Worm (Caenorhabditis elegans) whole organism, young adult: ENCODE results near the gene nlp-19.

ENCODE experiments used
- F49E8.2 ChIP-seq: sonication (generic microtip); optimal IDR thresholded peaks from 3 replicates; lab custom pipeline; 2017; ENCODE audit warnings: missing genetic modification characterization, mild to moderate bottlenecking, missing compliant biosample characterization, antibody characterized with exemption, moderate library complexity; ENCODE audit not compliant: insufficient read depth
- T26A5.8 ChIP-seq: sonication (generic microtip); optimal IDR thresholded peaks from 2 replicates; lab custom pipeline; 2016; ENCODE audit warnings: missing genetic modification characterization, missing compliant biosample characterization
- egl-18 ChIP-seq: fragments of 200-800 bp; sonication (Bioruptor generic); IDR thresholded peaks from 2 replicates; pipeline ENCODE4 v1.3.6; 2022; ENCODE audit warnings: missing genetic modification reagents, missing genetic modification characterization, missing compliant biosample characterization
- hlh-26 ChIP-seq: fragments of 200-800 bp; sonication (Bioruptor generic); conservative IDR thresholded peaks from 2 replicates; pipeline ENCODE4 v1.3.6; 2022; ENCODE audit warnings: missing genetic modification reagents, missing genetic modification characterization, missing compliant biosample characterization
- rpc-1 ChIP-seq, 2 experiments: fragments of 150-350 bp in 1 of 2; sonication (generic microtip) in 1 of 2; optimal IDR thresholded peaks; 2 replicates each; lab custom pipeline; 2014 to 2018; ENCODE audit warnings: missing biosample characterization in 1 of 2, missing genetic modification characterization in 1 of 2, missing genetic modification reagents in 1 of 2, missing genotype in 1 of 2

ce11 chrX:10958427-10958826 is at the start of gene nlp-19:
- no peak for TF ChIP-seq hlh-26 (GFP tag; lab: Robert Waterston, UW)
- no peak for TF ChIP-seq F49E8.2 (tag; lab: Kevin White, UChicago)
- TF ChIP-seq rpc-1 (optimal IDR thresholded peaks at IDR 0.05; lab: Kevin White, UChicago), result no peak
- TF ChIP-seq rpc-1 (tag; optimal IDR thresholded peaks at IDR 0.05; lab: Kevin White, UChicago), result no peak
- TF ChIP-seq T26A5.8 (tag; lab: Kevin White, UChicago), result no peak
- no peak for TF ChIP-seq egl-18 (GFP tag; lab: Robert Waterston, UW)
